Worm (Caenorhabditis elegans) whole organism, L1 larva: ENCODE data around the gene Y37E11AL.3.

Experiments
- Y116A8C.19 ChIP-seq: sonication (generic microtip); optimal IDR thresholded peaks from 2 replicates; lab custom pipeline; 2016; ENCODE audit warnings: missing compliant biosample characterization, missing genetic modification characterization, borderline replicate concordance
- alr-1 ChIP-seq: fragments of 200-800 bp; sonication (Bioruptor generic); optimal IDR thresholded peaks from 2 replicates; lab custom pipeline; 2018; ENCODE audit warnings: borderline replicate concordance, mild to moderate bottlenecking, missing genetic modification characterization, missing compliant biosample characterization
- aly-2 ChIP-seq: fragments of 150-350 bp; optimal IDR thresholded peaks from 2 replicates; lab custom pipeline; 2014; ENCODE audit warnings: missing biosample characterization, missing genetic modification characterization
- ceh-63 ChIP-seq: fragments of 200-800 bp; sonication (Bioruptor generic); optimal IDR thresholded peaks from 2 replicates; lab custom pipeline; 2018; ENCODE audit warnings: mild to moderate bottlenecking, missing genetic modification characterization, missing compliant biosample characterization
- ceh-88 ChIP-seq: fragments of 200-800 bp; sonication (Bioruptor generic); IDR thresholded peaks from 2 replicates; pipeline ENCODE4 v1.3.6; 2022; ENCODE audit warnings: missing genetic modification characterization, missing compliant biosample characterization
- ces-1 ChIP-seq: fragments of 150-350 bp; optimal IDR thresholded peaks from 2 replicates; lab custom pipeline; 2014; ENCODE audit warnings: missing biosample characterization, missing genetic modification reagents, missing genetic modification characterization
- dsc-1 ChIP-seq: sonication (generic microtip); optimal IDR thresholded peaks from 2 replicates; lab custom pipeline; 2016; ENCODE audit warnings: mild to moderate bottlenecking, missing genetic modification characterization, missing compliant biosample characterization
- efl-1 ChIP-seq, 4 experiments: fragments of 150-350 bp; optimal IDR thresholded peaks in 3 of 4; peaks in 1 of 4; 1 replicate in 1 of 4; 2 replicates in 3 of 4; lab custom pipeline; 2014; ENCODE audit warnings: missing biosample characterization in 2 of 4, missing genetic modification characterization in 2 of 4, missing genetic modification reagents in 2 of 4
- egl-27 ChIP-seq, 2 experiments: fragments of 150-350 bp in 1 of 2; sonication (generic microtip); optimal IDR thresholded peaks; 3 replicates each; lab custom pipeline; 2017 to 2018; ENCODE audit warnings: missing biosample characterization in 2 of 2, missing genetic modification characterization in 2 of 2, missing genetic modification reagents in 2 of 2
- elt-3 ChIP-seq, 6 experiments: fragments of 150-350 bp in 1 of 6; sonication (generic microtip); optimal IDR thresholded peaks; 2 replicates each; lab custom pipeline; 2017 to 2018; ENCODE audit warnings: missing biosample characterization in 6 of 6, missing genetic modification characterization in 6 of 6, inconsistent platforms in 1 of 6
- fkh-10 ChIP-seq: sonication (generic microtip); optimal IDR thresholded peaks from 2 replicates; lab custom pipeline; 2017; ENCODE audit warnings: missing biosample characterization, missing genetic modification reagents, missing genetic modification characterization
- fkh-4 ChIP-seq: sonication (generic microtip); optimal IDR thresholded peaks from 2 replicates; lab custom pipeline; 2016; ENCODE audit warnings: missing compliant biosample characterization, missing genetic modification characterization, borderline replicate concordance
- fkh-8 ChIP-seq: sonication (generic microtip); optimal IDR thresholded peaks from 2 replicates; lab custom pipeline; 2016; ENCODE audit warnings: mild to moderate bottlenecking, missing genetic modification characterization, missing compliant biosample characterization
- isw-1 ChIP-seq: fragments of 200-800 bp; sonication (Bioruptor generic); IDR thresholded peaks from 2 replicates; pipeline ENCODE4 v1.3.6; 2022; ENCODE audit warnings: missing genetic modification characterization, missing compliant biosample characterization
- jun-1 ChIP-seq: fragments of 150-350 bp; optimal IDR thresholded peaks from 2 replicates; lab custom pipeline; 2014; ENCODE audit warnings: missing biosample characterization, missing genetic modification reagents, missing genetic modification characterization
- lin-14 ChIP-seq: fragments of 200-800 bp; sonication (Bioruptor generic); optimal IDR thresholded peaks from 2 replicates; lab custom pipeline; 2018; ENCODE audit warnings: mild to moderate bottlenecking, missing genetic modification characterization, moderate library complexity, missing compliant biosample characterization
- lin-39 ChIP-seq: fragments of 150-350 bp; optimal IDR thresholded peaks from 2 replicates; lab custom pipeline; 2014; ENCODE audit warnings: missing biosample characterization, missing genetic modification reagents, missing genetic modification characterization
- lir-3 ChIP-seq: sonication (generic microtip); optimal IDR thresholded peaks from 2 replicates; lab custom pipeline; 2016; ENCODE audit warnings: mild to moderate bottlenecking, missing genetic modification characterization, moderate library complexity, missing compliant biosample characterization; ENCODE audit not compliant: poor library complexity
- lsy-2 ChIP-seq, 2 experiments: fragments of 150-350 bp; optimal IDR thresholded peaks; 2 replicates each; lab custom pipeline; 2014; ENCODE audit warnings: missing biosample characterization in 2 of 2, missing genetic modification characterization in 2 of 2
- mdl-1 ChIP-seq, 2 experiments: fragments of 150-350 bp; optimal IDR thresholded peaks; 2 replicates each; lab custom pipeline; 2014 to 2017; ENCODE audit warnings: missing biosample characterization in 2 of 2, missing genetic modification characterization in 2 of 2, inconsistent platforms in 1 of 2
- nhr-20 ChIP-seq: sonication (generic microtip); optimal IDR thresholded peaks from 2 replicates; lab custom pipeline; 2016; ENCODE audit warnings: mild to moderate bottlenecking, missing genetic modification characterization, missing compliant biosample characterization
- nhr-237 ChIP-seq: fragments of 150-350 bp; optimal IDR thresholded peaks from 2 replicates; lab custom pipeline; 2014; ENCODE audit warnings: missing biosample characterization, missing genetic modification characterization
- nhr-28 ChIP-seq: fragments of 150-350 bp; optimal IDR thresholded peaks from 2 replicates; lab custom pipeline; 2014; ENCODE audit warnings: missing biosample characterization, missing genetic modification characterization
- nhr-84 ChIP-seq: sonication (generic microtip); optimal IDR thresholded peaks from 2 replicates; lab custom pipeline; 2017; ENCODE audit warnings: missing biosample characterization, missing genetic modification characterization
- nhr-85 ChIP-seq: sonication (generic microtip); peaks from one replicate; lab custom pipeline; 2016; ENCODE audit warnings: missing genetic modification characterization, inconsistent platforms, missing compliant biosample characterization
- nhr-90 ChIP-seq: sonication (generic microtip); optimal IDR thresholded peaks from 2 replicates; lab custom pipeline; 2016; ENCODE audit warnings: mild to moderate bottlenecking, missing genetic modification characterization, missing compliant biosample characterization; ENCODE audit not compliant: poor library complexity
- pag-3 ChIP-seq: sonication (generic microtip); optimal IDR thresholded peaks from 2 replicates; lab custom pipeline; 2017; ENCODE audit warnings: missing genetic modification characterization, mild to moderate bottlenecking, missing compliant biosample characterization, antibody characterized with exemption, borderline replicate concordance; ENCODE audit not compliant: insufficient read depth
- pax-3 ChIP-seq: fragments of 200-800 bp; sonication (Bioruptor generic); optimal IDR thresholded peaks from 2 replicates; lab custom pipeline; 2018; ENCODE audit warnings: mild to moderate bottlenecking, missing genetic modification characterization, moderate library complexity, missing compliant biosample characterization
- pqm-1 ChIP-seq: sonication (generic microtip); optimal IDR thresholded peaks from 3 replicates; lab custom pipeline; 2017; ENCODE audit warnings: missing biosample characterization, missing genetic modification characterization
- skn-1 ChIP-seq: fragments of 150-350 bp; optimal IDR thresholded peaks from 2 replicates; lab custom pipeline; 2014; ENCODE audit warnings: missing biosample characterization, missing genetic modification characterization
- tbx-2 ChIP-seq: sonication (generic microtip); optimal IDR thresholded peaks from 2 replicates; lab custom pipeline; 2016; ENCODE audit warnings: missing genetic modification characterization, missing compliant biosample characterization
- tlp-1 ChIP-seq: fragments of 150-350 bp; optimal IDR thresholded peaks from 2 replicates; lab custom pipeline; 2014; ENCODE audit warnings: missing biosample characterization, missing genetic modification characterization
- unc-86 ChIP-seq: sonication (generic microtip); optimal IDR thresholded peaks from 2 replicates; lab custom pipeline; 2016; ENCODE audit warnings: missing genetic modification characterization, missing compliant biosample characterization
- xbp-1 ChIP-seq: sonication (generic microtip); optimal IDR thresholded peaks from 2 replicates; lab custom pipeline; 2016; ENCODE audit warnings: missing genetic modification characterization, missing compliant biosample characterization
- ztf-4 ChIP-seq: fragments of 150-350 bp; optimal IDR thresholded peaks from 2 replicates; lab custom pipeline; 2014; ENCODE audit warnings: missing biosample characterization, missing genetic modification characterization

Gene Y37E11AL.3

ce11 chrIV:3665089-3665488 lies 29.6 kb upstream of the Y37E11AL.3 start:
- TF ChIP-seq nhr-85 (tag; lab: Kevin White, UChicago), result peak; percentile 1
- TF ChIP-seq nhr-90 (tag; lab: Kevin White, UChicago), result no peak
- TF ChIP-seq, all 84 proteins: peak for 1

ce11 chrIV:3666543-3666942 lies 28.2 kb upstream of the Y37E11AL.3 start:
- no peak for TF ChIP-seq elt-3 (tag; optimal IDR thresholded peaks at IDR 0.05; lab: Kevin White, UChicago)

ce11 chrIV:3667796-3668195 lies 26.9 kb upstream of the Y37E11AL.3 start:
- no peak for TF ChIP-seq elt-3 (tag; optimal IDR thresholded peaks at IDR 0.05; lab: Kevin White, UChicago)
- TF ChIP-seq efl-1 (optimal IDR thresholded peaks at IDR 0.05; lab: Kevin White, UChicago), result no peak
- TF ChIP-seq efl-1 (GFP tag; optimal IDR thresholded peaks at IDR 0.05 in 1 of 2; lab: Kevin White, UChicago), result peak in 1 of 2 experiments; percentile 52
- peak; percentile 50 for TF ChIP-seq lin-14 (GFP tag; lab: Kevin White, UChicago)
- TF ChIP-seq aly-2 (tag; lab: Kevin White, UChicago), result no peak
- TF ChIP-seq pqm-1 (tag; lab: Kevin White, UChicago), result no peak
- peak; percentile 83 for TF ChIP-seq fkh-10 (GFP tag; lab: Kevin White, UChicago)

- TF ChIP-seq tlp-1 (tag; lab: Kevin White, UChicago) (no peak), xbp-1 (tag; lab: Kevin White, UChicago) (no peak), alr-1 (tag; lab: Kevin White, UChicago) (no peak), ceh-88 (GFP tag; lab: Robert Waterston, UW) (no peak), fkh-8 (tag; lab: Kevin White, UChicago) (no peak), ztf-4 (no peak)
- TF ChIP-seq, all 84 proteins: peak for 0
Observed at ce11 chrIV:3668603-3669002, 26.1 kb upstream of the Y37E11AL.3 start, which contains the start of gene fmil-1. TSS of gene fmil-1 (minus strand) at chrIV:3668703.

- no peak for TF ChIP-seq nhr-84 (tag; lab: Kevin White, UChicago)
- no peak for TF ChIP-seq efl-1 (optimal IDR thresholded peaks at IDR 0.05; lab: Kevin White, UChicago)
- TF ChIP-seq efl-1 (GFP tag; optimal IDR thresholded peaks at IDR 0.05 in 1 of 2; lab: Kevin White, UChicago), result peak in 1 of 2 experiments; percentile 47
Observed at ce11 chrIV:3681763-3682162, 13.0 kb upstream of the Y37E11AL.3 start.

ce11 chrIV:3686260-3686659 lies 8.5 kb upstream of the Y37E11AL.3 start:
- TF ChIP-seq mdl-1 (tag; optimal IDR thresholded peaks at IDR 0.05; lab: Kevin White, UChicago) (no peak), ceh-63 (peak; percentile 14)

- TF ChIP-seq pag-3 (tag; lab: Kevin White, UChicago) (no peak), lir-3 (tag; lab: Kevin White, UChicago) (no peak), alr-1 (tag; lab: Kevin White, UChicago) (no peak), dsc-1 (no peak), pax-3 (no peak), lin-39 (tag; lab: Kevin White, UChicago) (no peak), lsy-2 (tag; optimal IDR thresholded peaks at IDR 0.05; lab: Kevin White, UChicago) (no peak), egl-27 (tag; optimal IDR thresholded peaks at IDR 0.05; lab: Kevin White, UChicago) (no peak), jun-1 (tag; lab: Kevin White, UChicago) (no peak), ces-1 (no peak)
Observed at ce11 chrIV:3686765-3687164, 8.0 kb upstream of the Y37E11AL.3 start, which contains the start of gene map-1. TSS of gene map-1 (minus strand) at chrIV:3686865.

- no peak for TF ChIP-seq skn-1
- TF ChIP-seq fkh-4 (tag; lab: Kevin White, UChicago), result no peak
- no peak for TF ChIP-seq unc-86 (tag; lab: Kevin White, UChicago)
- TF ChIP-seq nhr-20 (tag; lab: Kevin White, UChicago), result no peak
- no peak for TF ChIP-seq elt-3 (tag; optimal IDR thresholded peaks at IDR 0.05; lab: Kevin White, UChicago)
- TF ChIP-seq nhr-237, result no peak
- TF ChIP-seq isw-1 (GFP tag; lab: Robert Waterston, UW), result no peak
- no peak for TF ChIP-seq tbx-2 (tag; lab: Kevin White, UChicago)
- TF ChIP-seq efl-1 (optimal IDR thresholded peaks at IDR 0.05; lab: Kevin White, UChicago), result no peak
- no peak for TF ChIP-seq efl-1 (GFP tag; optimal IDR thresholded peaks at IDR 0.05 in 1 of 2; lab: Kevin White, UChicago)
- TF ChIP-seq Y116A8C.19 (tag; lab: Kevin White, UChicago), result no peak
- TF ChIP-seq nhr-28, result no peak
- no peak for TF ChIP-seq nhr-85 (tag; lab: Kevin White, UChicago)
- TF ChIP-seq nhr-84 (tag; lab: Kevin White, UChicago), result no peak
Observed at ce11 chrIV:3688050-3688449, 6.7 kb upstream of the Y37E11AL.3 start.
